Fruit fly (Drosophila melanogaster): Measurements from ENCODE around the gene CG12219.

Gene CG12219

dm6 chrX:6260900-6261299, 40.2 kb downstream of the CG12219 start, which contains the start of gene Josd (continued):
- peak; percentile 83 for TF ChIP-seq row (GFP tag; IDR thresholded peaks at IDR 0.05)
- TF ChIP-seq CG6175 (GFP tag; IDR thresholded peaks at IDR 0.05): no peak
- peak; percentile 36 for TF ChIP-seq CG1603 (tag; optimal IDR thresholded peaks at IDR 0.05)
- TF ChIP-seq Meics (GFP tag; optimal IDR thresholded peaks at IDR 0.05): no peak
- peak; percentile 83 for TF ChIP-seq bbx (GFP tag; IDR thresholded peaks at IDR 0.05; ENCODE audit: partially characterized antibody)

dm6 chrX:6259696-6260095, 41.4 kb downstream of the CG12219 start:
- TF ChIP-seq CG3847 (GFP tag; IDR thresholded peaks at IDR 0.05) (no peak), Lim3 (GFP tag; IDR thresholded peaks at IDR 0.05) (no peak), mirr (GFP tag; optimal IDR thresholded peaks at IDR 0.05) (peak; percentile 66), exex (tag; optimal IDR thresholded peaks at IDR 0.05) (peak; percentile 37), CG8944 (GFP tag; optimal IDR thresholded peaks at IDR 0.05) (no peak), sug (tag; optimal IDR thresholded peaks at IDR 0.05) (peak; percentile 3), Pdp1 (GFP tag; optimal IDR thresholded peaks at IDR 0.05) (peak in 1 of 2 experiments; percentile 73)

dm6 chrX:6255414-6255915, 45.6 kb downstream of the CG12219 start, which contains the start of the genes Rbcn-3A and Spx:
Rbcn-3A (minus strand) TSS chrX:6255487.
Spx (plus strand) TSS chrX:6255822.
- TF ChIP-seq mld (GFP tag; IDR thresholded peaks at IDR 0.05; ENCODE audit: partially characterized antibody): peak; percentile 61; the same call in 2 of the 3 replicates
- TF ChIP-seq CG11456 (GFP tag; IDR thresholded peaks at IDR 0.05): 0 out of 3 replicates have a peak, but pooled peaks have one; percentile 48
- TF ChIP-seq prd (optimal IDR thresholded peaks at IDR 0.05): no peak
- TF ChIP-seq prd (GFP tag; IDR thresholded peaks at IDR 0.05): peak; percentile 41; the same call in 1 of the 3 replicates
- TF ChIP-seq hb (GFP tag; IDR thresholded peaks at IDR 0.05; ENCODE audit: partially characterized antibody): peak; percentile 85; the same call in 1 of the 3 replicates
- no peak for TF ChIP-seq gsb-n (tag; optimal IDR thresholded peaks at IDR 0.05)
- TF ChIP-seq ind (GFP tag; optimal IDR thresholded peaks at IDR 0.05): peak; percentile 32
- no peak for TF ChIP-seq CG6813 (GFP tag; optimal IDR thresholded peaks at IDR 0.05)
- no peak for TF ChIP-seq Poxn (GFP tag; IDR thresholded peaks at IDR 0.05)
- no peak for TF ChIP-seq CG4328 (GFP tag; optimal IDR thresholded peaks at IDR 0.05)
- TF ChIP-seq Blimp-1 (GFP tag; optimal IDR thresholded peaks at IDR 0.05): no peak
- peak; percentile 15 for TF ChIP-seq Oli (tag; optimal IDR thresholded peaks at IDR 0.05)
- no peak for TF ChIP-seq ham (GFP tag; IDR thresholded peaks at IDR 0.05)
- no peak for TF ChIP-seq emc (GFP tag; optimal IDR thresholded peaks at IDR 0.05)
- TF ChIP-seq CG32767 (GFP tag; IDR thresholded peaks at IDR 0.05): 0 out of 2 replicates have a peak, but pooled peaks have one; percentile 12
- TF ChIP-seq psq (GFP tag; optimal IDR thresholded peaks at IDR 0.05): no peak
- TF ChIP-seq Sin3A (optimal IDR thresholded peaks at IDR 0.05): no peak
- TF ChIP-seq tin (GFP tag; optimal IDR thresholded peaks at IDR 0.05): peak; percentile 6
- no peak for TF ChIP-seq CG1529 (GFP tag; optimal IDR thresholded peaks at IDR 0.05)
- peak; percentile 12 for TF ChIP-seq Meics (GFP tag; optimal IDR thresholded peaks at IDR 0.05)
- TF ChIP-seq sim (GFP tag; IDR thresholded peaks at IDR 0.05): no peak
- peak; percentile 6 for TF ChIP-seq B-H2 (GFP tag; optimal IDR thresholded peaks at IDR 0.05)
- no peak for TF ChIP-seq CG6175 (GFP tag; IDR thresholded peaks at IDR 0.05)
- no peak for TF ChIP-seq CG17829 (tag; optimal IDR thresholded peaks at IDR 0.05)
- TF ChIP-seq ems (GFP tag; optimal IDR thresholded peaks at IDR 0.05): no peak
- TF ChIP-seq en (GFP tag; optimal IDR thresholded peaks at IDR 0.05): no peak
- TF ChIP-seq Lim3 (GFP tag; IDR thresholded peaks at IDR 0.05): no peak
- TF ChIP-seq Eip74EF (GFP tag; optimal IDR thresholded peaks at IDR 0.05): no peak
- TF ChIP-seq Max (GFP tag; optimal IDR thresholded peaks at IDR 0.05): no peak
- no peak for TF ChIP-seq jigr1 (GFP tag; IDR thresholded peaks at IDR 0.05)
- peak; percentile 0 for TF ChIP-seq CG18764 (GFP tag; optimal IDR thresholded peaks at IDR 0.05)
- TF ChIP-seq CG6765 (GFP tag; optimal IDR thresholded peaks at IDR 0.05): no peak
- no peak for TF ChIP-seq ro (GFP tag; IDR thresholded peaks at IDR 0.05)
- TF ChIP-seq gro (GFP tag; optimal IDR thresholded peaks at IDR 0.05): no peak
- no peak for TF ChIP-seq Hr39 (optimal IDR thresholded peaks at IDR 0.05)
- TF ChIP-seq so (GFP tag; IDR thresholded peaks at IDR 0.05): no peak
- peak; percentile 89 for TF ChIP-seq CG14860 (GFP tag; IDR thresholded peaks at IDR 0.05; ENCODE audit: partially characterized antibody)
- TF ChIP-seq NK7.1 (GFP tag; optimal IDR thresholded peaks at IDR 0.05): no peak
- TF ChIP-seq Side (GFP tag; optimal IDR thresholded peaks at IDR 0.05): no peak
